Fruit fly (Drosophila melanogaster) whole organism, embryonic: ENCODE measurements around the gene CG7781.

Experiments
- CG10267 ChIP-seq: fragments of 200-800 bp; sonication (Bioruptor generic); optimal IDR thresholded peaks from 2 replicates; lab custom pipeline; 2018; ENCODE audit warnings: missing biosample characterization, mild to moderate bottlenecking, missing genetic modification characterization, moderate library complexity
- CG12219 ChIP-seq: fragments of 200-800 bp; sonication (Bioruptor generic); optimal IDR thresholded peaks from 3 replicates; lab custom pipeline; 2018; ENCODE audit warnings: missing biosample characterization, mild to moderate bottlenecking, missing genetic modification characterization
- CG12769 ChIP-seq: fragments of 200-800 bp; sonication (Bioruptor generic); optimal IDR thresholded peaks from 2 replicates; lab custom pipeline; 2019; ENCODE audit warnings: missing biosample characterization, mild to moderate bottlenecking, missing genetic modification characterization, moderate library complexity
- CG13894 ChIP-seq: fragments of 200-800 bp; sonication (Bioruptor generic); optimal IDR thresholded peaks from 3 replicates; lab custom pipeline; 2018; ENCODE audit warnings: missing biosample characterization, mild to moderate bottlenecking, missing genetic modification characterization, moderate library complexity
- CG14667 ChIP-seq: fragments of 200-800 bp; sonication (Bioruptor generic); IDR thresholded peaks from 2 replicates; pipeline ENCODE4 v1.3.6; 2022; ENCODE audit warnings: missing biosample characterization, missing genetic modification characterization
- CG14710 ChIP-seq: fragments of 200-800 bp; sonication (Bioruptor generic); optimal IDR thresholded peaks from 3 replicates; lab custom pipeline; 2019; ENCODE audit warnings: missing biosample characterization, mild to moderate bottlenecking, missing genetic modification characterization, moderate library complexity
- CG15479 ChIP-seq: fragments of 200-800 bp; sonication (Bioruptor generic); optimal IDR thresholded peaks from 3 replicates; lab custom pipeline; 2019; ENCODE audit warnings: missing biosample characterization, mild to moderate bottlenecking, missing genetic modification characterization, moderate library complexity
- CG17359 ChIP-seq: fragments of 200-800 bp; sonication (Bioruptor generic); optimal IDR thresholded peaks from 3 replicates; lab custom pipeline; 2018; ENCODE audit warnings: missing biosample characterization, mild to moderate bottlenecking, missing genetic modification characterization, moderate library complexity
- CG17802 ChIP-seq: fragments of 200-800 bp; sonication (Bioruptor generic); optimal IDR thresholded peaks from 2 replicates; lab custom pipeline; 2018; ENCODE audit warnings: missing biosample characterization, mild to moderate bottlenecking, missing genetic modification characterization, moderate library complexity
- CG18011 ChIP-seq: fragments of 200-800 bp; sonication (Bioruptor generic); optimal IDR thresholded peaks from 2 replicates; lab custom pipeline; 2017; ENCODE audit warnings: missing biosample characterization, missing genetic modification characterization, mild to moderate bottlenecking, moderate library complexity, missing genotype
- CG3995 ChIP-seq: fragments of 200-800 bp; sonication (Bioruptor generic); optimal IDR thresholded peaks from 3 replicates; lab custom pipeline; 2016; ENCODE audit warnings: missing biosample characterization, missing genetic modification characterization
- CG4328 ChIP-seq: fragments of 200-800 bp; sonication (Bioruptor generic); optimal IDR thresholded peaks from 3 replicates; lab custom pipeline; 2017; ENCODE audit warnings: missing biosample characterization, missing genetic modification reagents, missing genetic modification characterization
- CG5245 ChIP-seq: fragments of 200-800 bp; sonication (Bioruptor generic); optimal IDR thresholded peaks from 3 replicates; lab custom pipeline; 2016; ENCODE audit warnings: missing biosample characterization, missing genetic modification characterization
- CG6683 ChIP-seq: fragments of 200-800 bp; sonication (Bioruptor generic); optimal IDR thresholded peaks from 2 replicates; lab custom pipeline; 2017; ENCODE audit warnings: missing biosample characterization, mild to moderate bottlenecking, missing genetic modification characterization, missing genetic modification reagents
- CG6813 ChIP-seq: fragments of 200-800 bp; sonication (Bioruptor generic); optimal IDR thresholded peaks from 2 replicates; lab custom pipeline; 2017; ENCODE audit warnings: missing biosample characterization, missing genetic modification characterization, mild to moderate bottlenecking, moderate library complexity, missing genetic modification reagents
- CG8089 ChIP-seq: fragments of 200-800 bp; sonication (Bioruptor generic); optimal IDR thresholded peaks from 3 replicates; lab custom pipeline; 2016; ENCODE audit warnings: missing biosample characterization, missing genetic modification characterization
- CG8388 ChIP-seq: fragments of 200-800 bp; sonication (Bioruptor generic); optimal IDR thresholded peaks from 2 replicates; lab custom pipeline; 2019; ENCODE audit warnings: missing biosample characterization, mild to moderate bottlenecking, missing genetic modification characterization, moderate library complexity
- CG8765 ChIP-seq: fragments of 200-800 bp; sonication (Bioruptor generic); IDR thresholded peaks from 2 replicates; pipeline ENCODE4 v1.3.6; 2022; ENCODE audit warnings: missing biosample characterization, missing genetic modification characterization
- CkIIα-i1 ChIP-seq: fragments of 200-800 bp; sonication (Bioruptor generic); IDR thresholded peaks from 2 replicates; pipeline ENCODE4 v1.3.6; 2022; ENCODE audit warnings: missing biosample characterization, missing genetic modification characterization
- Fer1 ChIP-seq: fragments of 200-800 bp; sonication (Bioruptor generic); optimal IDR thresholded peaks from 2 replicates; lab custom pipeline; 2017; ENCODE audit warnings: missing biosample characterization, mild to moderate bottlenecking, missing genetic modification characterization
- Fer3 ChIP-seq: fragments of 200-800 bp; sonication (Bioruptor generic); optimal IDR thresholded peaks from 2 replicates; lab custom pipeline; 2018; ENCODE audit warnings: missing biosample characterization, mild to moderate bottlenecking, missing genetic modification characterization, moderate library complexity
- HLH3B ChIP-seq: fragments of 200-800 bp; sonication (Bioruptor generic); IDR thresholded peaks from 2 replicates; pipeline ENCODE4 v1.3.6; 2022; ENCODE audit warnings: missing biosample characterization, missing genetic modification characterization
- HLH4C ChIP-seq: fragments of 200-800 bp; sonication (Bioruptor generic); IDR thresholded peaks from 3 replicates; pipeline ENCODE4 v1.3.6; 2022; ENCODE audit warnings: missing biosample characterization, missing genetic modification characterization; ENCODE audit not compliant: partially characterized antibody
- HLH54F ChIP-seq: fragments of 200-800 bp; sonication (Bioruptor generic); optimal IDR thresholded peaks from 3 replicates; lab custom pipeline; 2016; ENCODE audit warnings: missing biosample characterization, missing genetic modification characterization
- Hand ChIP-seq: fragments of 200-800 bp; sonication (Bioruptor generic); optimal IDR thresholded peaks from 2 replicates; lab custom pipeline; 2017; ENCODE audit warnings: mild to moderate bottlenecking, missing biosample characterization, missing genetic modification reagents, missing genetic modification characterization
- Lim3 ChIP-seq: fragments of 200-800 bp; sonication (Bioruptor generic); IDR thresholded peaks from 2 replicates; pipeline ENCODE4 v1.3.6; 2022; ENCODE audit warnings: missing biosample characterization, missing genetic modification characterization
- Six4 ChIP-seq: fragments of 200-800 bp; sonication (Bioruptor generic); optimal IDR thresholded peaks from 2 replicates; lab custom pipeline; 2016; ENCODE audit warnings: missing biosample characterization, missing genetic modification characterization
- ara ChIP-seq: fragments of 200-800 bp; sonication (Bioruptor generic); IDR thresholded peaks from 2 replicates; pipeline ENCODE4 v1.3.6; 2022; ENCODE audit warnings: missing biosample characterization, missing genetic modification characterization
- bab2 ChIP-seq: fragments of 200-800 bp; sonication (Bioruptor generic); optimal IDR thresholded peaks from 2 replicates; lab custom pipeline; 2016; ENCODE audit warnings: missing biosample characterization, missing genetic modification characterization
- bigmax ChIP-seq: fragments of 200-800 bp; sonication (Bioruptor generic); optimal IDR thresholded peaks from 2 replicates; lab custom pipeline; 2018; ENCODE audit warnings: missing biosample characterization, mild to moderate bottlenecking, missing genetic modification characterization
- chif ChIP-seq, 2 experiments: fragments of 200-800 bp; sonication (Bioruptor generic); optimal IDR thresholded peaks; 3 replicates each; lab custom pipeline; 2016; ENCODE audit warnings: missing biosample characterization in 2 of 2, missing genetic modification characterization in 2 of 2
- ci ChIP-seq: fragments of 200-800 bp; sonication (Bioruptor generic); IDR thresholded peaks from 3 replicates; pipeline ENCODE4 v1.3.6; 2022; ENCODE audit warnings: missing biosample characterization, missing genetic modification characterization
- en ChIP-seq: fragments of 200-800 bp; sonication (Bioruptor generic); optimal IDR thresholded peaks from 2 replicates; lab custom pipeline; 2016; ENCODE audit warnings: missing biosample characterization, missing genetic modification characterization
- eve ChIP-seq, 2 experiments: fragments of >200 bp; optimal IDR thresholded peaks; 2 replicates each; lab custom pipeline; 2017; ENCODE audit warnings: missing biosample characterization in 2 of 2, missing genetic modification characterization in 2 of 2
- eyg ChIP-seq: fragments of 200-800 bp; sonication (Bioruptor generic); optimal IDR thresholded peaks from 3 replicates; lab custom pipeline; 2016; ENCODE audit warnings: missing biosample characterization, missing genetic modification characterization
- fd64A ChIP-seq: fragments of 200-800 bp; sonication (Bioruptor generic); optimal IDR thresholded peaks from 3 replicates; lab custom pipeline; 2018; ENCODE audit warnings: missing biosample characterization, mild to moderate bottlenecking, missing genetic modification characterization
- gem ChIP-seq: fragments of 200-800 bp; sonication (Bioruptor generic); optimal IDR thresholded peaks from 2 replicates; lab custom pipeline; 2019; ENCODE audit warnings: missing biosample characterization, mild to moderate bottlenecking, missing genetic modification characterization, moderate library complexity
- jigr1 ChIP-seq: fragments of 200-800 bp; sonication (Bioruptor generic); IDR thresholded peaks from 3 replicates; pipeline ENCODE4 v1.3.6; 2022; ENCODE audit warnings: missing biosample characterization, missing genetic modification characterization
- maf-S ChIP-seq: fragments of 200-800 bp; sonication (Bioruptor generic); optimal IDR thresholded peaks from 2 replicates; lab custom pipeline; 2016; ENCODE audit warnings: missing biosample characterization, missing genetic modification characterization
- odd ChIP-seq: fragments of 200-800 bp; sonication (Bioruptor generic); optimal IDR thresholded peaks from 2 replicates; lab custom pipeline; 2017; ENCODE audit warnings: missing biosample characterization, mild to moderate bottlenecking, missing genetic modification characterization
- org-1 ChIP-seq: fragments of 200-800 bp; sonication (Bioruptor generic); optimal IDR thresholded peaks from 2 replicates; lab custom pipeline; 2017; ENCODE audit warnings: missing biosample characterization, missing genetic modification characterization
- pan ChIP-seq, 4 experiments: fragments of >200 bp in 3 of 4; fragments of 200-800 bp in 1 of 4; sonication (Bioruptor generic) in 1 of 4; optimal IDR thresholded peaks in 3 of 4; IDR thresholded peaks in 1 of 4; 2 replicates each; pipeline versions ENCODE4 v1.3.6 to Lab custom; 2017 to 2022; ENCODE audit warnings: missing biosample characterization in 2 of 4, missing genetic modification characterization in 2 of 4, mixed read lengths in 1 of 4
- pb ChIP-seq: fragments of 200-800 bp; sonication (Bioruptor generic); optimal IDR thresholded peaks from 3 replicates; lab custom pipeline; 2016; ENCODE audit warnings: missing biosample characterization, missing genetic modification characterization
- ssp ChIP-seq: fragments of 200-800 bp; sonication (Bioruptor generic); IDR thresholded peaks from 2 replicates; pipeline ENCODE4 v1.3.6; 2022; ENCODE audit warnings: missing biosample characterization, missing genetic modification characterization
- unpg ChIP-seq: fragments of 200-800 bp; sonication (Bioruptor generic); optimal IDR thresholded peaks from 3 replicates; lab custom pipeline; 2018; ENCODE audit warnings: missing biosample characterization, mild to moderate bottlenecking, missing genetic modification characterization, moderate library complexity
- usp ChIP-seq: fragments of >200 bp; optimal IDR thresholded peaks from 2 replicates; lab custom pipeline; 2017; ENCODE audit warnings: missing biosample characterization, missing genetic modification characterization
- vfl ChIP-seq: fragments of 200-800 bp; sonication (Bioruptor generic); optimal IDR thresholded peaks from 2 replicates; lab custom pipeline; 2016; ENCODE audit warnings: missing biosample characterization, missing genetic modification characterization
- yki ChIP-seq: fragments of >200 bp; optimal IDR thresholded peaks from 3 replicates; lab custom pipeline; 2018
- z ChIP-seq: fragments of 200-800 bp; sonication (Bioruptor generic); IDR thresholded peaks from 3 replicates; pipeline ENCODE4 v1.3.6; 2022; ENCODE audit warnings: missing biosample characterization, missing genetic modification characterization
- zf30C ChIP-seq: fragments of 200-800 bp; sonication (Bioruptor generic); optimal IDR thresholded peaks from 3 replicates; lab custom pipeline; 2018; ENCODE audit warnings: missing biosample characterization, mild to moderate bottlenecking, missing genetic modification characterization

The CG7781 gene

dm6 chr2L:8350560-8351171, 25.5 kb upstream of the CG7781 start (continued):
- TF ChIP-seq pb (GFP tag; lab: Kevin White, UChicago) = no peak
- peak; percentile 29; the same call in 1 of the 2 replicates for TF ChIP-seq HLH3B (GFP tag; lab: Robert Waterston, UW)
- no peak for TF ChIP-seq bigmax (GFP tag; lab: Kevin White, UChicago)
- peak; percentile 39 for TF ChIP-seq CG12219 (GFP tag; lab: Kevin White, UChicago)
- TF ChIP-seq CG10267 (tag; lab: Kevin White, UChicago) = no peak
- TF ChIP-seq CG14667 (GFP tag; lab: Robert Waterston, UW) = no peak
- TF ChIP-seq HLH54F (GFP tag; lab: Kevin White, UChicago) = no peak
- no peak for TF ChIP-seq CG14710 (tag; lab: Kevin White, UChicago)
- TF ChIP-seq CkIIα-i1 = no peak
- no peak for TF ChIP-seq usp (GFP tag; lab: Kevin White, UChicago)
- no peak; the same call in 2 of the 3 replicates for TF ChIP-seq ci (GFP tag; lab: Robert Waterston, UW)
- TF ChIP-seq ara (GFP tag; lab: Robert Waterston, UW) = no peak
- TF ChIP-seq CG6813 (GFP tag; lab: Kevin White, UChicago) = peak; percentile 36
- TF ChIP-seq Hand (GFP tag; lab: Kevin White, UChicago) = peak; percentile 52
- no peak for TF ChIP-seq eyg (GFP tag; lab: Kevin White, UChicago)
- TF ChIP-seq bab2 (GFP tag; lab: Kevin White, UChicago) = no peak
- no peak for TF ChIP-seq CG15479
- TF ChIP-seq gem (tag; lab: Kevin White, UChicago) = peak; percentile 50
- peak; percentile 59 for TF ChIP-seq CG17359
- peak; percentile 75 for TF ChIP-seq Fer1 (GFP tag; lab: Kevin White, UChicago)
- no peak for TF ChIP-seq CG17802
- no peak for TF ChIP-seq CG13894 (tag; lab: Kevin White, UChicago)
- no peak for TF ChIP-seq z
- peak; percentile 8 for TF ChIP-seq CG8388 (GFP tag; lab: Kevin White, UChicago)
- peak; percentile 65 for TF ChIP-seq CG12769
- TF ChIP-seq pan (optimal IDR thresholded peaks at IDR 0.05; lab: Kevin White, UChicago) = no peak
- peak in 1 of 2 experiments; percentile 35 for TF ChIP-seq pan (GFP tag; optimal IDR thresholded peaks at IDR 0.05 in 1 of 2, IDR thresholded peaks at IDR 0.05 in 1 of 2)
- peak; percentile 2 for TF ChIP-seq CG6683 (GFP tag; lab: Kevin White, UChicago)
- TF ChIP-seq CG3995 (GFP tag; lab: Kevin White, UChicago) = no peak
- TF ChIP-seq en = no peak
- TF ChIP-seq vfl = no peak
- TF ChIP-seq unpg = peak; percentile 46
- TF ChIP-seq CG18011 (GFP tag; lab: Kevin White, UChicago) = peak; percentile 17
- TF ChIP-seq maf-S (GFP tag; lab: Kevin White, UChicago) = no peak
- TF ChIP-seq org-1 = peak; percentile 22
- no peak for TF ChIP-seq Lim3 (GFP tag; lab: Robert Waterston, UW)
- TF ChIP-seq CG5245 = no peak
- TF ChIP-seq HLH4C = no peak
- peak in 1 of 2 experiments; percentile 11 for TF ChIP-seq chif (GFP tag; optimal IDR thresholded peaks at IDR 0.05; lab: Kevin White, UChicago)
- TF ChIP-seq fd64A (GFP tag; lab: Kevin White, UChicago) = no peak
- no peak for TF ChIP-seq ssp (GFP tag; lab: Robert Waterston, UW)
- TF ChIP-seq CG4328 (GFP tag; lab: Kevin White, UChicago) = no peak
- TF ChIP-seq CG8765 (GFP tag; lab: Robert Waterston, UW) = no peak
- TF ChIP-seq jigr1 = no peak
- TF ChIP-seq CG8089 (GFP tag; lab: Kevin White, UChicago) = no peak
- TF ChIP-seq eve (GFP tag; optimal IDR thresholded peaks at IDR 0.05; lab: Kevin White, UChicago) = no peak
- TF ChIP-seq zf30C (GFP tag; lab: Kevin White, UChicago) = no peak
- TF ChIP-seq odd (GFP tag; lab: Kevin White, UChicago) = peak; percentile 69
- TF ChIP-seq Fer3 = peak; percentile 54
- TF ChIP-seq yki = no peak
- no peak for TF ChIP-seq Six4 (GFP tag; lab: Kevin White, UChicago)
